Worm (Caenorhabditis elegans): ENCODE results near the gene Y49E10.29.

DNA sequence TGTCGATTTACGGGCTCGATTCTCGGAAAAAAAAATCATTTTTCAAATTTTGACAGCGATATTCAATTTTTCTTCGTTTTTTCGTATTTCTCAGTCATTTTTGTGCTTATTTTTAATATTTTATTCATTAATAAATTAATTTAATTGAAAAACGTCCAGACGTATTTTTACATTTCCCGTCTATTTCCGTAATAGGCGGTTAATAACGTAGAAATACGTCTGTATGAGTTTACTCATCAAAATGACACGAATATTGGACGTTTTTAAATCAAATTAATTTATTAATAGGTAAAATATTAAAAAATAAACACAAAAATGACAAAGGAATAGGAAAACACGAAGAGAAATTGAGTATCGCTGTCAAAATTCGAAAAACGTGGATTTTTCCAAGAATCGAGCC is 44.3 kb upstream of the Y49E10.29 start:
- TF ChIP-seq zag-1 (tag; optimal IDR thresholded peaks at IDR 0.05): no peak
- TF ChIP-seq ztf-4 (tag; optimal IDR thresholded peaks at IDR 0.05): no peak
- no peak for TF ChIP-seq ama-1 (optimal IDR thresholded peaks at IDR 0.05)
- no peak for TF ChIP-seq mdl-1 (tag; optimal IDR thresholded peaks at IDR 0.05)
- no peak for TF ChIP-seq ceh-9 (tag; optimal IDR thresholded peaks at IDR 0.05)
- TF ChIP-seq snpc-4 (tag; optimal IDR thresholded peaks at IDR 0.05): no peak
- no peak for TF ChIP-seq lin-39 (tag; optimal IDR thresholded peaks at IDR 0.05)
- no peak for TF ChIP-seq pha-4 (tag; optimal IDR thresholded peaks at IDR 0.05)
- no peak for TF ChIP-seq unc-39 (tag; optimal IDR thresholded peaks at IDR 0.05)
- no peak for TF ChIP-seq egl-27 (tag; optimal IDR thresholded peaks at IDR 0.05)
- no peak for TF ChIP-seq jun-1 (tag; optimal IDR thresholded peaks at IDR 0.05)

Data from whole organism, L3 larva.